Fruit fly (Drosophila melanogaster) Kc167 (cell line): ENCODE results near the gene Sfmbt.

Experiments
- Myc ChIP-seq: fragments of >200 bp; optimal IDR thresholded peaks from 2 replicates; lab custom pipeline; 2017; ENCODE audit warnings: missing external identifiers
- Sin3A ChIP-seq: fragments of >200 bp; optimal IDR thresholded peaks from 2 replicates; lab custom pipeline; 2018; ENCODE audit warnings: missing external identifiers
- h ChIP-seq: fragments of >200 bp; optimal IDR thresholded peaks from 3 replicates; lab custom pipeline; 2018; ENCODE audit warnings: missing external identifiers
- insv ChIP-seq: fragments of >200 bp; optimal IDR thresholded peaks from 3 replicates; lab custom pipeline; 2018; ENCODE audit warnings: missing external identifiers
- ttk ChIP-seq: sonication (Bioruptor generic); optimal IDR thresholded peaks from 2 replicates; lab custom pipeline; 2017; ENCODE audit warnings: missing external identifiers

- TF ChIP-seq Myc (lab: Kevin White, UChicago), result no peak
- no peak for TF ChIP-seq Sin3A (lab: Kevin White, UChicago)
- TF ChIP-seq insv (lab: Kevin White, UChicago), result no peak
- TF ChIP-seq h, result no peak
- no peak for TF ChIP-seq ttk (lab: Kevin White, UChicago)
These were observed 35.7 kb downstream of the Sfmbt start for dm6 chr2L:13140891-13141290.
